2 fruit fly cellular contexts compared by ENCODE assay signal in genomic region chr3R:13356960-13357359, dm6.
TF ChIP-seq lines count a peak whose summit lies in the region.

No protein-coding gene starts in this region.

- no peak for TF ChIP-seq CTCF in whole organism, embryonic (GFP tag; optimal IDR thresholded peaks at IDR 0.05; lab: Kevin White, UChicago)

TF ChIP-seq in whole organism, embryonic, 481 proteins besides CTCF, POLR2A, EP300 and RAD21:
- no peak for TF ChIP-seq MTF-1 (GFP tag; optimal IDR thresholded peaks at IDR 0.05; lab: Kevin White, UChicago; ENCODE audit: borderline replicate concordance)
- TF ChIP-seq CG32532 (GFP tag; IDR thresholded peaks at IDR 0.05; lab: Robert Waterston, UW): no peak
- TF ChIP-seq CG14667 (GFP tag; IDR thresholded peaks at IDR 0.05; lab: Robert Waterston, UW): no peak
- TF ChIP-seq abd-A (tag; optimal IDR thresholded peaks at IDR 0.05; lab: Kevin White, UChicago): peak; percentile 34
- no peak for TF ChIP-seq CG15601 (tag; optimal IDR thresholded peaks at IDR 0.05; lab: Kevin White, UChicago)
- peak; percentile 80 for TF ChIP-seq Ets65A (GFP tag; lab: Kevin White, UChicago)
- TF ChIP-seq scrt (GFP tag; optimal IDR thresholded peaks at IDR 0.05; lab: Kevin White, UChicago): peak; percentile 70

TF ChIP-seq in whole organism, wandering third instar larva, 38 proteins besides CTCF, POLR2A, EP300 and RAD21:
- TF ChIP-seq GATAd (GFP tag; optimal IDR thresholded peaks at IDR 0.05; lab: Kevin White, UChicago) (no peak), Dfd (GFP tag; optimal IDR thresholded peaks at IDR 0.05; lab: Kevin White, UChicago) (peak; percentile 58), Abd-B (GFP tag; optimal IDR thresholded peaks at IDR 0.05; lab: Kevin White, UChicago) (no peak), psq (GFP tag; optimal IDR thresholded peaks at IDR 0.05; lab: Kevin White, UChicago) (no peak), CG32264 (GFP tag; optimal IDR thresholded peaks at IDR 0.05; lab: Kevin White, UChicago) (no peak)

Comparison
In these comparisons a context has a peak if more than half of its experiments do, and no peak if none do; other contexts are left out.
1. Of the 10 proteins assayed by ChIP-seq in both whole organism, embryonic and whole organism, wandering third instar larva: peak only in whole organism, embryonic: none; only in whole organism, wandering third instar larva: Dfd; in both: none; in neither: 9.